Fruit fly (Drosophila melanogaster): ENCODE results near the gene CG14374.

Gene CG14374

dm6 chr3R:13403032-13403459 lies 6.1 kb upstream of the CG14374 start, which contains the start of gene Dpm3 (continued):
- no peak for TF ChIP-seq CG8765 (GFP tag; IDR thresholded peaks at IDR 0.05)
- 0 out of 3 replicates have a peak, but pooled peaks have one; percentile 31 for TF ChIP-seq CG17361 (GFP tag; IDR thresholded peaks at IDR 0.05)
- TF ChIP-seq dm (GFP tag; optimal IDR thresholded peaks at IDR 0.05) = no peak
- peak; percentile 19 for TF ChIP-seq repo (GFP tag; optimal IDR thresholded peaks at IDR 0.05)
- TF ChIP-seq bowl (GFP tag; IDR thresholded peaks at IDR 0.05) = no peak
- peak; percentile 33 for TF ChIP-seq CG30020 (tag; optimal IDR thresholded peaks at IDR 0.05)
- TF ChIP-seq Fer1 (GFP tag; optimal IDR thresholded peaks at IDR 0.05) = no peak
- peak; percentile 96 for TF ChIP-seq pzg (GFP tag; optimal IDR thresholded peaks at IDR 0.05)
- TF ChIP-seq amos (GFP tag; IDR thresholded peaks at IDR 0.05; ENCODE audit: partially characterized antibody) = peak; percentile 85
- no peak for TF ChIP-seq fd96Cb (tag; optimal IDR thresholded peaks at IDR 0.05)
- no peak for TF ChIP-seq kah (GFP tag; optimal IDR thresholded peaks at IDR 0.05)
- no peak for TF ChIP-seq CG6765 (GFP tag; optimal IDR thresholded peaks at IDR 0.05)
- peak; percentile 97 for TF ChIP-seq Sry-δ (GFP tag; optimal IDR thresholded peaks at IDR 0.05)
- peak; percentile 15 for TF ChIP-seq chn (GFP tag; optimal IDR thresholded peaks at IDR 0.05)
- no peak for TF ChIP-seq gcm (GFP tag; optimal IDR thresholded peaks at IDR 0.05)
- peak in 1 of 2 experiments; percentile 18 for TF ChIP-seq crp (GFP tag; optimal IDR thresholded peaks at IDR 0.05)
- TF ChIP-seq Vsx1 (GFP tag; optimal IDR thresholded peaks at IDR 0.05) = peak; percentile 99
- TF ChIP-seq HLHmδ (GFP tag; optimal IDR thresholded peaks at IDR 0.05) = no peak
- TF ChIP-seq Camta (GFP tag; optimal IDR thresholded peaks at IDR 0.05) = peak; percentile 60
- peak; percentile 88 for TF ChIP-seq hb (GFP tag; IDR thresholded peaks at IDR 0.05; ENCODE audit: partially characterized antibody)
- TF ChIP-seq GATAe (GFP tag; conservative IDR thresholded peaks at IDR 0.05) = no peak
- TF ChIP-seq corto (GFP tag; optimal IDR thresholded peaks at IDR 0.05) = no peak
- no peak for TF ChIP-seq CG12219 (GFP tag; optimal IDR thresholded peaks at IDR 0.05)
- TF ChIP-seq CG9215 (GFP tag; IDR thresholded peaks at IDR 0.05) = no peak; the same call in 1 of the 2 replicates
- no peak for TF ChIP-seq ro (GFP tag; IDR thresholded peaks at IDR 0.05)
- peak; percentile 82 for TF ChIP-seq CG2129 (GFP tag; IDR thresholded peaks at IDR 0.05; ENCODE audit: partially characterized antibody)
- peak; percentile 22 for TF ChIP-seq slp2 (GFP tag; optimal IDR thresholded peaks at IDR 0.05)
- peak; percentile 70 for TF ChIP-seq shn (GFP tag; optimal IDR thresholded peaks at IDR 0.05)
- TF ChIP-seq NFAT (GFP tag; IDR thresholded peaks at IDR 0.05) = peak; percentile 27; the same call in 1 of the 2 replicates
- TF ChIP-seq fd102C (GFP tag; optimal IDR thresholded peaks at IDR 0.05) = no peak
- TF ChIP-seq CG10209 (GFP tag; optimal IDR thresholded peaks at IDR 0.05) = no peak
- peak; percentile 82 for TF ChIP-seq tna (GFP tag; IDR thresholded peaks at IDR 0.05; ENCODE audit: partially characterized antibody)
- TF ChIP-seq CG11560 (tag; IDR thresholded peaks at IDR 0.05) = peak; percentile 58; the same call in 1 of the 3 replicates
- no peak for TF ChIP-seq crc (GFP tag; optimal IDR thresholded peaks at IDR 0.05)
- TF ChIP-seq tup (GFP tag; optimal IDR thresholded peaks at IDR 0.05) = no peak
- peak; percentile 41 for TF ChIP-seq bcd (GFP tag; optimal IDR thresholded peaks at IDR 0.05)
- TF ChIP-seq CG10543 (GFP tag; optimal IDR thresholded peaks at IDR 0.05) = no peak
- no peak for TF ChIP-seq ewg (GFP tag; optimal IDR thresholded peaks at IDR 0.05)
- TF ChIP-seq jing (GFP tag; optimal IDR thresholded peaks at IDR 0.05) = no peak
- TF ChIP-seq CG14014 (GFP tag; IDR thresholded peaks at IDR 0.05) = no peak
- TF ChIP-seq CG8359 (GFP tag; optimal IDR thresholded peaks at IDR 0.05; ENCODE audit: borderline replicate concordance) = no peak
- TF ChIP-seq Med (GFP tag) = peak; percentile 77
- no peak for TF ChIP-seq dmrt99B (tag; optimal IDR thresholded peaks at IDR 0.05)
- peak; percentile 0 for TF ChIP-seq CG2202 (tag; optimal IDR thresholded peaks at IDR 0.05)
- TF ChIP-seq CG9876 (GFP tag; optimal IDR thresholded peaks at IDR 0.05) = peak; percentile 57
- TF ChIP-seq nau (GFP tag; optimal IDR thresholded peaks at IDR 0.05) = no peak
- no peak for TF ChIP-seq CG3726 (GFP tag; IDR thresholded peaks at IDR 0.05)
- TF ChIP-seq CG5245 (GFP tag; optimal IDR thresholded peaks at IDR 0.05) = no peak
- TF ChIP-seq CG9727 (GFP tag; optimal IDR thresholded peaks at IDR 0.05) = peak; percentile 16
- TF ChIP-seq CG15269 (tag; optimal IDR thresholded peaks at IDR 0.05) = no peak

All from whole organism, embryonic.